Worm (Caenorhabditis elegans) whole organism, late embryonic: ENCODE results near the gene dmsr-10.

Experiments
- C38D4.7 ChIP-seq: fragments of 200-800 bp; sonication (Bioruptor generic); optimal IDR thresholded peaks from 2 replicates; lab custom pipeline; 2018; ENCODE audit warnings: mild to moderate bottlenecking, missing genetic modification characterization, moderate library complexity, missing compliant biosample characterization
- F13H6.1 ChIP-seq: sonication (generic microtip); optimal IDR thresholded peaks from 2 replicates; lab custom pipeline; 2016; ENCODE audit warnings: missing genetic modification characterization, missing compliant biosample characterization
- K02D7.2 ChIP-seq: sonication (generic microtip); optimal IDR thresholded peaks from 2 replicates; lab custom pipeline; 2017; ENCODE audit warnings: mild to moderate bottlenecking, missing genetic modification characterization, missing compliant biosample characterization
- K09A11.1 ChIP-seq: sonication (generic microtip); optimal IDR thresholded peaks from 2 replicates; lab custom pipeline; 2017; ENCODE audit warnings: antibody characterized with exemption, mild to moderate bottlenecking, missing genetic modification characterization, missing compliant biosample characterization; ENCODE audit not compliant: insufficient read depth
- T23F11.4 ChIP-seq: fragments of 200-800 bp; sonication (Bioruptor generic); optimal IDR thresholded peaks from 2 replicates; lab custom pipeline; 2018; ENCODE audit warnings: mild to moderate bottlenecking, missing genetic modification characterization, missing compliant biosample characterization
- Y22D7AL.16 ChIP-seq: sonication (generic microtip); optimal IDR thresholded peaks from 2 replicates; lab custom pipeline; 2016; ENCODE audit warnings: missing genetic modification characterization, missing compliant biosample characterization
- ahr-1 ChIP-seq: sonication (generic microtip); optimal IDR thresholded peaks from 2 replicates; lab custom pipeline; 2016; ENCODE audit warnings: missing genetic modification characterization, missing compliant biosample characterization
- ceh-18 ChIP-seq: sonication (generic microtip); optimal IDR thresholded peaks from 2 replicates; lab custom pipeline; 2016; ENCODE audit warnings: missing genetic modification characterization, missing compliant biosample characterization
- ceh-19 ChIP-seq: fragments of 200-800 bp; sonication (Bioruptor generic); optimal IDR thresholded peaks from 2 replicates; lab custom pipeline; 2018; ENCODE audit warnings: mild to moderate bottlenecking, missing genetic modification characterization, missing compliant biosample characterization
- ceh-22 ChIP-seq: sonication (generic microtip); optimal IDR thresholded peaks from 2 replicates; lab custom pipeline; 2017; ENCODE audit warnings: missing biosample characterization, missing genetic modification characterization
- ceh-31 ChIP-seq: sonication (generic microtip); optimal IDR thresholded peaks from 2 replicates; lab custom pipeline; 2016; ENCODE audit warnings: missing genetic modification characterization, missing compliant biosample characterization
- ceh-34 ChIP-seq: sonication (generic microtip); optimal IDR thresholded peaks from 2 replicates; lab custom pipeline; 2016; ENCODE audit warnings: mild to moderate bottlenecking, missing genetic modification characterization, missing compliant biosample characterization
- ceh-45 ChIP-seq: fragments of 200-800 bp; sonication (Bioruptor generic); IDR thresholded peaks from 2 replicates; pipeline ENCODE4 v1.3.6; 2022; ENCODE audit warnings: missing genetic modification reagents, missing genetic modification characterization, missing compliant biosample characterization
- ceh-48 ChIP-seq: sonication (generic microtip); optimal IDR thresholded peaks from 2 replicates; lab custom pipeline; 2016; ENCODE audit warnings: missing genetic modification characterization, inconsistent platforms, missing compliant biosample characterization
- che-1 ChIP-seq: sonication (generic microtip); optimal IDR thresholded peaks from 2 replicates; lab custom pipeline; 2016; ENCODE audit warnings: mild to moderate bottlenecking, missing genetic modification characterization, missing compliant biosample characterization
- elt-4 ChIP-seq: sonication (generic microtip); optimal IDR thresholded peaks from 2 replicates; lab custom pipeline; 2016; ENCODE audit warnings: missing genetic modification characterization, missing compliant biosample characterization
- fkh-10 ChIP-seq: fragments of 150-350 bp; optimal IDR thresholded peaks from 2 replicates; lab custom pipeline; 2014; ENCODE audit warnings: missing biosample characterization, missing genetic modification reagents, missing genetic modification characterization
- hlh-13 ChIP-seq: fragments of 200-800 bp; sonication (Bioruptor generic); optimal IDR thresholded peaks from 2 replicates; lab custom pipeline; 2018; ENCODE audit warnings: mild to moderate bottlenecking, missing genetic modification characterization, missing compliant biosample characterization
- hlh-6 ChIP-seq: sonication (generic microtip); optimal IDR thresholded peaks from 2 replicates; lab custom pipeline; 2016; ENCODE audit warnings: missing genotype, missing genetic modification characterization, missing compliant biosample characterization
- lin-11 ChIP-seq: fragments of 200-800 bp; sonication (Bioruptor generic); optimal IDR thresholded peaks from 2 replicates; lab custom pipeline; 2018; ENCODE audit warnings: mild to moderate bottlenecking, missing genetic modification characterization, missing compliant biosample characterization
- mec-3 ChIP-seq: sonication (generic microtip); optimal IDR thresholded peaks from 2 replicates; lab custom pipeline; 2016; ENCODE audit warnings: borderline replicate concordance, missing genetic modification characterization, missing compliant biosample characterization
- npax-4 ChIP-seq: sonication (generic microtip); optimal IDR thresholded peaks from 2 replicates; lab custom pipeline; 2016; ENCODE audit warnings: missing genetic modification characterization, missing compliant biosample characterization
- odd-2 ChIP-seq: sonication (generic microtip); optimal IDR thresholded peaks from 2 replicates; lab custom pipeline; 2017; ENCODE audit warnings: antibody characterized with exemption, mild to moderate bottlenecking, missing genetic modification characterization, missing compliant biosample characterization
- pat-9 ChIP-seq: fragments of 200-800 bp; sonication (Bioruptor generic); optimal IDR thresholded peaks from 2 replicates; lab custom pipeline; 2018; ENCODE audit warnings: mild to moderate bottlenecking, missing genetic modification characterization, moderate library complexity, missing compliant biosample characterization
- pax-1 ChIP-seq: fragments of 150-350 bp; optimal IDR thresholded peaks from 2 replicates; lab custom pipeline; 2014; ENCODE audit warnings: missing biosample characterization, missing genetic modification characterization
- pha-2 ChIP-seq: sonication (generic microtip); optimal IDR thresholded peaks from 2 replicates; lab custom pipeline; 2017; ENCODE audit warnings: mild to moderate bottlenecking, missing genetic modification characterization, missing compliant biosample characterization
- pha-4 ChIP-seq: fragments of 150-350 bp; optimal IDR thresholded peaks from 2 replicates; lab custom pipeline; 2018; ENCODE audit warnings: missing biosample characterization, missing genetic modification reagents, missing genetic modification characterization
- ref-2 ChIP-seq: sonication (generic microtip); optimal IDR thresholded peaks from 2 replicates; lab custom pipeline; 2016; ENCODE audit warnings: missing genetic modification characterization, missing compliant biosample characterization
- rnt-1 ChIP-seq: sonication (generic microtip); optimal IDR thresholded peaks from 2 replicates; lab custom pipeline; 2016; ENCODE audit warnings: missing genetic modification characterization, missing compliant biosample characterization
- sox-4 ChIP-seq: sonication (generic microtip); optimal IDR thresholded peaks from 2 replicates; lab custom pipeline; 2017; ENCODE audit warnings: mild to moderate bottlenecking, missing genetic modification characterization, inconsistent platforms, missing compliant biosample characterization
- syd-9 ChIP-seq: sonication (generic microtip); optimal IDR thresholded peaks from 2 replicates; lab custom pipeline; 2016; ENCODE audit warnings: mild to moderate bottlenecking, missing genetic modification characterization, moderate library complexity, missing compliant biosample characterization
- tbx-2 ChIP-seq: sonication (generic microtip); optimal IDR thresholded peaks from 2 replicates; lab custom pipeline; 2016; ENCODE audit warnings: missing genetic modification characterization, missing compliant biosample characterization
- tbx-7 ChIP-seq: sonication (generic microtip); optimal IDR thresholded peaks from 2 replicates; lab custom pipeline; 2016; ENCODE audit warnings: missing genotype, missing genetic modification characterization, missing compliant biosample characterization
- unc-55 ChIP-seq: sonication (generic microtip); optimal IDR thresholded peaks from 2 replicates; lab custom pipeline; 2017; ENCODE audit warnings: missing biosample characterization, missing genetic modification reagents, missing genetic modification characterization
- unc-86 ChIP-seq: sonication (generic microtip); optimal IDR thresholded peaks from 2 replicates; lab custom pipeline; 2016; ENCODE audit warnings: missing genetic modification characterization, missing compliant biosample characterization
- zip-5 ChIP-seq: sonication (generic microtip); optimal IDR thresholded peaks from 2 replicates; lab custom pipeline; 2016; ENCODE audit warnings: missing genetic modification characterization, missing compliant biosample characterization
- ztf-16 ChIP-seq: sonication (generic microtip); optimal IDR thresholded peaks from 2 replicates; lab custom pipeline; 2017; ENCODE audit warnings: missing genetic modification characterization, missing compliant biosample characterization

dmsr-10 gene

ce11 chrV:6768452-6768929 lies 33.3 kb downstream of the dmsr-10 start, which contains the start of the genes T25F10.1 and clik-1:
Gene T25F10.1, plus strand, starts transcription at chrV:6768502.
Gene clik-1, minus strand, starts transcription at chrV:6768732.
- peak; percentile 89 for TF ChIP-seq ceh-18 (tag; lab: Kevin White, UChicago)
- TF ChIP-seq elt-4 (tag; lab: Kevin White, UChicago): no peak
- TF ChIP-seq F13H6.1: peak; percentile 19
- TF ChIP-seq rnt-1: peak; percentile 65
- TF ChIP-seq K02D7.2: no peak
- no peak for TF ChIP-seq C38D4.7
- TF ChIP-seq ref-2 (tag; lab: Kevin White, UChicago): no peak
- no peak for TF ChIP-seq T23F11.4
- TF ChIP-seq pha-2: no peak
- no peak for TF ChIP-seq ztf-16 (tag; lab: Kevin White, UChicago)
- no peak for TF ChIP-seq hlh-6 (tag; lab: Kevin White, UChicago)
- TF ChIP-seq ceh-34 (tag; lab: Kevin White, UChicago): peak; percentile 41
- TF ChIP-seq ceh-22 (tag; lab: Kevin White, UChicago): no peak
- TF ChIP-seq fkh-10: no peak
- TF ChIP-seq unc-55: peak; percentile 7
- no peak for TF ChIP-seq odd-2 (tag; lab: Kevin White, UChicago)

- TF ChIP-seq odd-2 (tag; lab: Kevin White, UChicago): no peak
- TF ChIP-seq ztf-16 (tag; lab: Kevin White, UChicago): no peak
- TF ChIP-seq che-1: no peak
- no peak for TF ChIP-seq tbx-7 (tag; lab: Kevin White, UChicago)
- TF ChIP-seq pha-4: no peak
- TF ChIP-seq zip-5 (tag; lab: Kevin White, UChicago): no peak
- TF ChIP-seq npax-4 (tag; lab: Kevin White, UChicago): no peak
- TF ChIP-seq, all 69 proteins: peak for 0
Observed at ce11 chrV:6767576-6767975, 34.2 kb downstream of the dmsr-10 start.

DNA sequence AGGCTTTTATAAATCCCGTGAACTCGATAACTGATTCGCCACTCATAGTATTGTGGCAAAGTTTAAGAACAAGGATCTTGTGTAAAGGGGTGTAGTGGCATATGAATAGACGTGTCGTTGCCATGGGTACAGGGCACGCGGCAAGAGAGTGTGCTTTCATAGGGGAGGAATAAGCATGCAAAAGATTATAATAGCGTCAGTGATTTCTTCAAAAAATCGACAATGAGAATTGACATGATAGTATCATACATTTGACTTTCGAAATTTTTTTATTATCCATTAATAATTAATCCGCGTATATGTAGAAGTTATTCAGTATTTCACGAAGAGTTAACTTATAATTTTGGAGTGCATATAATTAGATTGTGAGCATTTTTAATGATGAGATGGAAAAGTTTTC lies 36.8 kb downstream of the dmsr-10 start, which contains the start of gene bbs-8:
bbs-8 (minus strand) TSS at position 101 of the 400 bp plus-strand sequence.
- TF ChIP-seq ahr-1 (tag; lab: Kevin White, UChicago) (no peak), ceh-19 (no peak), hlh-6 (tag; lab: Kevin White, UChicago) (no peak), mec-3 (no peak), pat-9 (tag; lab: Kevin White, UChicago) (no peak), lin-11 (tag; lab: Kevin White, UChicago) (no peak), ceh-45 (GFP tag; lab: Robert Waterston, UW) (no peak), ceh-48 (tag; lab: Kevin White, UChicago) (no peak), ceh-18 (tag; lab: Kevin White, UChicago) (no peak), hlh-13 (GFP tag; lab: Kevin White, UChicago) (no peak), ceh-31 (no peak), pax-1 (tag; lab: Kevin White, UChicago) (no peak), unc-86 (no peak), tbx-2 (tag; lab: Kevin White, UChicago) (no peak), K02D7.2 (no peak), Y22D7AL.16 (no peak), K09A11.1 (tag; lab: Kevin White, UChicago) (no peak), syd-9 (tag; lab: Kevin White, UChicago) (no peak), sox-4 (no peak)

- TF ChIP-seq lin-11 (tag; lab: Kevin White, UChicago): no peak
Observed at ce11 chrV:6762361-6762760, 39.4 kb downstream of the dmsr-10 start, which contains the start of gene T25F10.4. Gene T25F10.4, minus strand, starts transcription at chrV:6762461.
